Fruit fly (Drosophila melanogaster) whole organism, embryonic: Measurements from ENCODE around the gene CG4570.
A peak's percentile ranks its signal among the peaks of the same experiment; 100 is the strongest.

ENCODE experiments used
- Asciz ChIP-seq: fragments of 200-800 bp; sonication (Bioruptor generic); optimal IDR thresholded peaks from 2 replicates; lab custom pipeline; 2017; ENCODE audit warnings: missing biosample characterization, mild to moderate bottlenecking, missing genetic modification characterization, missing genetic modification reagents
- CG10267 ChIP-seq: fragments of 200-800 bp; sonication (Bioruptor generic); optimal IDR thresholded peaks from 2 replicates; lab custom pipeline; 2018; ENCODE audit warnings: missing biosample characterization, mild to moderate bottlenecking, missing genetic modification characterization, moderate library complexity
- CG10321 ChIP-seq: fragments of 200-800 bp; sonication (Bioruptor generic); IDR thresholded peaks from 2 replicates; pipeline ENCODE4 v1.3.6; 2022; ENCODE audit warnings: missing biosample characterization, missing genetic modification characterization
- CG11247 ChIP-seq: fragments of 200-800 bp; sonication (Bioruptor generic); IDR thresholded peaks from 2 replicates; pipeline ENCODE4 v1.3.6; 2022; ENCODE audit warnings: missing biosample characterization, missing genetic modification characterization
- CG11560 ChIP-seq: fragments of 200-800 bp; sonication (Bioruptor generic); IDR thresholded peaks from 3 replicates; pipeline ENCODE4 v1.3.6; 2022; ENCODE audit warnings: missing biosample characterization, missing genetic modification characterization
- CG12391 ChIP-seq: fragments of 200-800 bp; sonication (Bioruptor generic); optimal IDR thresholded peaks from 3 replicates; lab custom pipeline; 2018; ENCODE audit warnings: missing biosample characterization, mild to moderate bottlenecking, missing genetic modification characterization, moderate library complexity
- CG12659 ChIP-seq: fragments of 200-800 bp; sonication (Bioruptor generic); optimal IDR thresholded peaks from 3 replicates; lab custom pipeline; 2017; ENCODE audit warnings: mild to moderate bottlenecking, missing biosample characterization, missing genetic modification reagents, missing genetic modification characterization
- CG14860 ChIP-seq: fragments of 200-800 bp; sonication (Bioruptor generic); IDR thresholded peaks from 3 replicates; pipeline ENCODE4 v1.3.6; 2022; ENCODE audit warnings: missing biosample characterization, missing genetic modification characterization; ENCODE audit not compliant: partially characterized antibody
- CG2120 ChIP-seq: fragments of 200-800 bp; sonication (Bioruptor generic); optimal IDR thresholded peaks from 3 replicates; lab custom pipeline; 2016; ENCODE audit warnings: missing biosample characterization, missing genetic modification characterization
- CG2875 ChIP-seq: fragments of 200-800 bp; sonication (Bioruptor generic); optimal IDR thresholded peaks from 2 replicates; lab custom pipeline; 2017; ENCODE audit warnings: missing biosample characterization, mild to moderate bottlenecking, missing genetic modification characterization, missing genetic modification reagents
- CG34376 ChIP-seq: fragments of 200-800 bp; sonication (Bioruptor generic); optimal IDR thresholded peaks from 2 replicates; lab custom pipeline; 2018; ENCODE audit warnings: missing biosample characterization, mild to moderate bottlenecking, missing genetic modification characterization
- CG6175 ChIP-seq: fragments of 200-800 bp; sonication (Bioruptor generic); IDR thresholded peaks from 3 replicates; pipeline ENCODE4 v1.3.6; 2022; ENCODE audit warnings: missing biosample characterization, missing genetic modification characterization
- CG6813 ChIP-seq: fragments of 200-800 bp; sonication (Bioruptor generic); optimal IDR thresholded peaks from 2 replicates; lab custom pipeline; 2017; ENCODE audit warnings: missing biosample characterization, missing genetic modification characterization, mild to moderate bottlenecking, moderate library complexity, missing genetic modification reagents
- CG7963 ChIP-seq: fragments of 200-800 bp; sonication (Bioruptor generic); IDR thresholded peaks from 3 replicates; pipeline ENCODE4 v1.3.6; 2022; ENCODE audit warnings: missing biosample characterization, missing genetic modification characterization; ENCODE audit not compliant: partially characterized antibody
- CG8290 ChIP-seq, 3 experiments: fragments of 200-800 bp; sonication (Bioruptor generic); optimal IDR thresholded peaks; 2 replicates each; lab custom pipeline; 2016 to 2019; ENCODE audit warnings: missing biosample characterization in 3 of 3, missing genetic modification characterization in 3 of 3, mild to moderate bottlenecking in 2 of 3, moderate library complexity in 1 of 3
- CG8924 ChIP-seq: fragments of 200-800 bp; optimal IDR thresholded peaks from 3 replicates; lab custom pipeline; 2019; ENCODE audit warnings: missing biosample characterization, mild to moderate bottlenecking, missing genetic modification characterization, moderate library complexity
- CG9609 ChIP-seq: fragments of 200-800 bp; sonication (Bioruptor generic); optimal IDR thresholded peaks from 3 replicates; lab custom pipeline; 2016; ENCODE audit warnings: missing biosample characterization, missing genetic modification characterization
- Dad ChIP-seq: fragments of 200-800 bp; sonication (Bioruptor generic); optimal IDR thresholded peaks from 3 replicates; lab custom pipeline; 2016; ENCODE audit warnings: missing biosample characterization, missing genetic modification characterization
- Dip2 ChIP-seq: fragments of 200-800 bp; sonication (Bioruptor generic); IDR thresholded peaks from 2 replicates; pipeline ENCODE4 v1.3.6; 2022; ENCODE audit warnings: missing biosample characterization, missing genetic modification characterization
- Dip3 ChIP-seq: fragments of 200-800 bp; sonication (Bioruptor generic); optimal IDR thresholded peaks from 3 replicates; lab custom pipeline; 2016; ENCODE audit warnings: missing biosample characterization, missing genetic modification characterization
- Fer1 ChIP-seq: fragments of 200-800 bp; sonication (Bioruptor generic); optimal IDR thresholded peaks from 2 replicates; lab custom pipeline; 2017; ENCODE audit warnings: missing biosample characterization, mild to moderate bottlenecking, missing genetic modification characterization
- Hand ChIP-seq: fragments of 200-800 bp; sonication (Bioruptor generic); optimal IDR thresholded peaks from 2 replicates; lab custom pipeline; 2017; ENCODE audit warnings: mild to moderate bottlenecking, missing biosample characterization, missing genetic modification reagents, missing genetic modification characterization
- Optix ChIP-seq: fragments of 200-800 bp; sonication (Bioruptor generic); IDR thresholded peaks from 3 replicates; pipeline ENCODE4 v1.3.6; 2022; ENCODE audit warnings: missing biosample characterization, missing genetic modification characterization
- PHDP ChIP-seq: fragments of 200-800 bp; sonication (Bioruptor generic); optimal IDR thresholded peaks from 3 replicates; lab custom pipeline; 2018; ENCODE audit warnings: missing biosample characterization, mild to moderate bottlenecking, missing genetic modification characterization, moderate library complexity
- Scr ChIP-seq: fragments of 200-800 bp; sonication (Bioruptor generic); IDR thresholded peaks from 2 replicates; pipeline ENCODE4 v1.3.6; 2022; ENCODE audit warnings: missing biosample characterization, missing genetic modification characterization; ENCODE audit not compliant: partially characterized antibody
- Sin3A ChIP-seq: fragments of >200 bp; optimal IDR thresholded peaks from 2 replicates; lab custom pipeline; 2018
- Stat92E ChIP-seq, 3 experiments: fragments of >200 bp in 2 of 3; fragments of 200-800 bp in 1 of 3; sonication (Bioruptor generic) in 1 of 3; optimal IDR thresholded peaks; 2 replicates each; lab custom pipeline; 2017 to 2019; ENCODE audit warnings: missing biosample characterization in 3 of 3, missing genetic modification characterization in 3 of 3, mild to moderate bottlenecking in 1 of 3, moderate library complexity in 1 of 3
- ase ChIP-seq: fragments of 200-800 bp; sonication (Bioruptor generic); IDR thresholded peaks from 3 replicates; pipeline ENCODE4 v1.3.6; 2022; ENCODE audit warnings: missing biosample characterization, missing genetic modification characterization
- ato ChIP-seq: fragments of 200-800 bp; sonication (Bioruptor generic); IDR thresholded peaks from 2 replicates; pipeline ENCODE4 v1.3.6; 2022; ENCODE audit warnings: missing biosample characterization, missing genetic modification characterization; ENCODE audit not compliant: partially characterized antibody
- bowl ChIP-seq: fragments of 200-800 bp; sonication (Bioruptor generic); IDR thresholded peaks from 2 replicates; pipeline ENCODE4 v1.3.6; 2022; ENCODE audit warnings: missing biosample characterization, missing genetic modification characterization
- chif ChIP-seq, 2 experiments: fragments of 200-800 bp; sonication (Bioruptor generic); optimal IDR thresholded peaks; 3 replicates each; lab custom pipeline; 2016; ENCODE audit warnings: missing biosample characterization in 2 of 2, missing genetic modification characterization in 2 of 2
- corto ChIP-seq: fragments of 200-800 bp; sonication (Bioruptor generic); optimal IDR thresholded peaks from 2 replicates; lab custom pipeline; 2016; ENCODE audit warnings: missing biosample characterization, mild to moderate bottlenecking, missing genetic modification characterization, moderate library complexity
- disco-r ChIP-seq: fragments of 200-800 bp; sonication (Bioruptor generic); optimal IDR thresholded peaks from 2 replicates; lab custom pipeline; 2016; ENCODE audit warnings: missing biosample characterization, missing genetic modification characterization
- dmrt99B ChIP-seq: fragments of 200-800 bp; sonication (Bioruptor generic); optimal IDR thresholded peaks from 2 replicates; lab custom pipeline; 2018; ENCODE audit warnings: missing biosample characterization, mild to moderate bottlenecking, missing genetic modification characterization, moderate library complexity
- gce ChIP-seq: fragments of 200-800 bp; sonication (Bioruptor generic); IDR thresholded peaks from 3 replicates; pipeline ENCODE4 v1.3.6; 2022; ENCODE audit warnings: missing biosample characterization, missing genetic modification characterization
- grn ChIP-seq: fragments of 200-800 bp; sonication (Bioruptor generic); optimal IDR thresholded peaks from 3 replicates; lab custom pipeline; 2017; ENCODE audit warnings: missing biosample characterization, missing genetic modification characterization
- ham ChIP-seq: fragments of 200-800 bp; sonication (Bioruptor generic); IDR thresholded peaks from 2 replicates; pipeline ENCODE4 v1.3.6; 2022; ENCODE audit warnings: missing biosample characterization, missing genetic modification characterization
- jigr1 ChIP-seq: fragments of 200-800 bp; sonication (Bioruptor generic); IDR thresholded peaks from 3 replicates; pipeline ENCODE4 v1.3.6; 2022; ENCODE audit warnings: missing biosample characterization, missing genetic modification characterization
- lov ChIP-seq, 2 experiments: fragments of 200-800 bp in 1 of 2; fragments of >200 bp in 1 of 2; sonication (Bioruptor generic) in 1 of 2; IDR thresholded peaks in 1 of 2; optimal IDR thresholded peaks in 1 of 2; 2 replicates in 1 of 2; 3 replicates in 1 of 2; pipeline versions ENCODE4 v1.3.6 to Lab custom; 2017 to 2022; ENCODE audit warnings: missing biosample characterization in 1 of 2, missing genetic modification characterization in 1 of 2
- nmo ChIP-seq: fragments of 200-800 bp; sonication (Bioruptor generic); optimal IDR thresholded peaks from 2 replicates; lab custom pipeline; 2018; ENCODE audit warnings: missing biosample characterization, mild to moderate bottlenecking, missing genetic modification characterization, moderate library complexity
- onecut ChIP-seq: fragments of 200-800 bp; sonication (Bioruptor generic); IDR thresholded peaks from 2 replicates; pipeline ENCODE4 v1.3.6; 2022; ENCODE audit warnings: missing biosample characterization, missing genetic modification characterization
- sim ChIP-seq: fragments of 200-800 bp; sonication (Bioruptor generic); IDR thresholded peaks from 2 replicates; pipeline ENCODE4 v1.3.6; 2022; ENCODE audit warnings: missing biosample characterization, missing genetic modification characterization
- slp2 ChIP-seq: fragments of 200-800 bp; sonication (Bioruptor generic); optimal IDR thresholded peaks from 2 replicates; lab custom pipeline; 2016; ENCODE audit warnings: missing biosample characterization, missing genetic modification characterization
- sqz ChIP-seq: fragments of 200-800 bp; sonication (Bioruptor generic); optimal IDR thresholded peaks from 3 replicates; lab custom pipeline; 2018; ENCODE audit warnings: missing biosample characterization, mild to moderate bottlenecking, missing genetic modification characterization
- tin ChIP-seq: fragments of 200-800 bp; sonication (Bioruptor generic); optimal IDR thresholded peaks from 3 replicates; lab custom pipeline; 2016; ENCODE audit warnings: missing biosample characterization, missing genetic modification characterization
- wdn ChIP-seq: fragments of 200-800 bp; sonication (Bioruptor generic); IDR thresholded peaks from 2 replicates; pipeline ENCODE4 v1.3.6; 2022; ENCODE audit warnings: missing biosample characterization, missing genetic modification characterization
- zf30C ChIP-seq: fragments of 200-800 bp; sonication (Bioruptor generic); optimal IDR thresholded peaks from 3 replicates; lab custom pipeline; 2018; ENCODE audit warnings: missing biosample characterization, mild to moderate bottlenecking, missing genetic modification characterization
- zfh2 ChIP-seq: fragments of 200-800 bp; sonication (Bioruptor generic); optimal IDR thresholded peaks from 2 replicates; lab custom pipeline; 2016; ENCODE audit warnings: missing biosample characterization, missing genetic modification characterization

Gene CG4570

dm6 chr3R:10893327-10893726, 36.7 kb downstream of the CG4570 start, which contains the start of gene CG6621 (continued):
- no peak for TF ChIP-seq ase
- no peak for TF ChIP-seq sim (GFP tag; lab: Robert Waterston, UW)
- no peak for TF ChIP-seq lov (optimal IDR thresholded peaks at IDR 0.05; lab: Kevin White, UChicago)
- no peak for TF ChIP-seq lov (GFP tag; IDR thresholded peaks at IDR 0.05; lab: Robert Waterston, UW)
- 0 out of 2 replicates have a peak, but pooled peaks have one; percentile 24 for TF ChIP-seq ato (GFP tag; lab: Robert Waterston, UW)
- no peak for TF ChIP-seq Dip2 (GFP tag; lab: Robert Waterston, UW)
- peak; percentile 77 for TF ChIP-seq CG12659 (GFP tag; lab: Kevin White, UChicago)
- peak; percentile 61 for TF ChIP-seq CG2120 (GFP tag; lab: Kevin White, UChicago)
- TF ChIP-seq CG8924 = peak; percentile 20
- peak; percentile 80 for TF ChIP-seq Sin3A (lab: Kevin White, UChicago)
- TF ChIP-seq onecut (GFP tag; lab: Robert Waterston, UW) = no peak
- TF ChIP-seq slp2 (GFP tag; lab: Kevin White, UChicago) = no peak
- 0 out of 3 replicates have a peak, but pooled peaks have one; percentile 43 for TF ChIP-seq CG7963
- peak; percentile 26 for TF ChIP-seq zfh2 (GFP tag; lab: Kevin White, UChicago)
- no peak for TF ChIP-seq tin (GFP tag; lab: Kevin White, UChicago)
- no peak for TF ChIP-seq CG34376
- TF ChIP-seq Dad (GFP tag; lab: Kevin White, UChicago) = no peak
- TF ChIP-seq PHDP (tag; lab: Kevin White, UChicago) = no peak
- TF ChIP-seq CG8290 (GFP tag; optimal IDR thresholded peaks at IDR 0.05; lab: Kevin White, UChicago) = peak; percentile 24
- TF ChIP-seq CG8290 (tag; optimal IDR thresholded peaks at IDR 0.05; lab: Kevin White, UChicago) = peak in 1 of 2 experiments; percentile 62
- no peak for TF ChIP-seq CG11247 (GFP tag; lab: Robert Waterston, UW)
- TF ChIP-seq CG12391 (tag; lab: Kevin White, UChicago) = peak; percentile 31
- TF ChIP-seq dmrt99B (tag; lab: Kevin White, UChicago) = no peak
- TF ChIP-seq nmo (GFP tag; lab: Kevin White, UChicago) = peak; percentile 75
- TF ChIP-seq Fer1 (GFP tag; lab: Kevin White, UChicago) = peak; percentile 9
- TF ChIP-seq CG2875 (GFP tag; lab: Kevin White, UChicago) = no peak
- no peak for TF ChIP-seq Asciz (GFP tag; lab: Kevin White, UChicago)
- TF ChIP-seq grn = no peak
- no peak for TF ChIP-seq zf30C
- no peak for TF ChIP-seq ham (GFP tag; lab: Robert Waterston, UW)
- TF ChIP-seq bowl = no peak
- TF ChIP-seq Stat92E (GFP tag; optimal IDR thresholded peaks at IDR 0.05; lab: Kevin White, UChicago) = no peak
- no peak for TF ChIP-seq CG6813
- TF ChIP-seq CG10321 (GFP tag; lab: Robert Waterston, UW) = no peak
- no peak for TF ChIP-seq CG6175 (GFP tag; lab: Robert Waterston, UW)
- TF ChIP-seq CG14860 (GFP tag; lab: Robert Waterston, UW) = no peak
- no peak for TF ChIP-seq Hand
- TF ChIP-seq Dip3 = no peak
- TF ChIP-seq Scr (GFP tag; lab: Robert Waterston, UW) = peak; percentile 65
- TF ChIP-seq CG11560 (tag; lab: Robert Waterston, UW) = no peak
- TF ChIP-seq jigr1 (GFP tag; lab: Robert Waterston, UW) = no peak; the same call in 2 of the 3 replicates
- TF ChIP-seq CG10267 = peak; percentile 57
- no peak for TF ChIP-seq Optix (GFP tag; lab: Robert Waterston, UW)
- TF ChIP-seq CG9609 (GFP tag; lab: Kevin White, UChicago) = peak; percentile 56
- no peak for TF ChIP-seq wdn
- TF ChIP-seq sqz = no peak
- no peak for TF ChIP-seq gce (GFP tag; lab: Robert Waterston, UW)
- TF ChIP-seq chif (GFP tag; optimal IDR thresholded peaks at IDR 0.05; lab: Kevin White, UChicago) = no peak
- TF ChIP-seq corto = no peak
- no peak for TF ChIP-seq disco-r (GFP tag; lab: Kevin White, UChicago)
